Worm (Caenorhabditis elegans): ENCODE results near the gene F36D3.5.

DNA sequence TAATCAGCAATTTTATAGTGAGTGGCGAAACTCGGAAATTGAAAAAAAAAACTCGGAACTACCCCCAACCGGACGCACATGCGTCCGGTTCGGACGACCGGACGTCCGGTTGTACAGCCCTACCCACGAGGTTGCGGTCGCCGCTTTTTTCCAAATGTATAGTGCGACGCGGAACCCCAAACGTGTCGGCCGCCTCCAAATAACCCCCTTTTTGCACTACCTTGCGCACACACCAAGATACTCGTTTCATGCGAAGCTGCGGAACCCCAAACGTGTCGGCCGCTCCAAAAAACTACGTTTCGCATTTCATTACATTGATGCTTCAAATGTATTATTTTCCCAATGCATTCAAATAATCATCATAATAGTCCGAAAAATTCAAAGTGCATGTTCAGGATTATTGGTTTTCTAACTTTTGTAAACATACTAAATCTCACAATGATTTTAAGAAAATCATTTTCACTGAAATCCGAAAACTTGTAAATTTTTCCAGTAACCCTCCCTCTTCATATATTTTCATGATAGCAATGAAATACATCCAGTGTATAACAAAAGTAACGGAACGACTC is 43.0 kb downstream of the F36D3.5 start, which contains the start of gene srw-35:
- no peak for TF ChIP-seq fkh-10 (GFP tag; optimal IDR thresholded peaks at IDR 0.05)
- TF ChIP-seq zfp-3 (GFP tag; conservative IDR thresholded peaks at IDR 0.05), result no peak
- TF ChIP-seq unc-62 (GFP tag; optimal IDR thresholded peaks at IDR 0.05 in 1 of 2), result no peak
- no peak for TF ChIP-seq unc-62 (tag; optimal IDR thresholded peaks at IDR 0.05)
- no peak for TF ChIP-seq egl-27 (tag; optimal IDR thresholded peaks at IDR 0.05)
- TF ChIP-seq ceh-82 (tag; optimal IDR thresholded peaks at IDR 0.05), result no peak
- TF ChIP-seq gei-8 (GFP tag; optimal IDR thresholded peaks at IDR 0.05), result no peak
- TF ChIP-seq mep-1 (tag; optimal IDR thresholded peaks at IDR 0.05), result no peak
- no peak for TF ChIP-seq ama-1 (optimal IDR thresholded peaks at IDR 0.05)
- TF ChIP-seq fos-1 (tag; optimal IDR thresholded peaks at IDR 0.05), result no peak
- no peak for TF ChIP-seq lir-3 (tag; optimal IDR thresholded peaks at IDR 0.05)
- TF ChIP-seq lsy-2 (tag; optimal IDR thresholded peaks at IDR 0.05), result no peak
